Worm (Caenorhabditis elegans): Measurements from ENCODE around the gene npr-22.
A peak's percentile ranks its signal among the peaks of the same experiment; 100 is the strongest.

DNA sequence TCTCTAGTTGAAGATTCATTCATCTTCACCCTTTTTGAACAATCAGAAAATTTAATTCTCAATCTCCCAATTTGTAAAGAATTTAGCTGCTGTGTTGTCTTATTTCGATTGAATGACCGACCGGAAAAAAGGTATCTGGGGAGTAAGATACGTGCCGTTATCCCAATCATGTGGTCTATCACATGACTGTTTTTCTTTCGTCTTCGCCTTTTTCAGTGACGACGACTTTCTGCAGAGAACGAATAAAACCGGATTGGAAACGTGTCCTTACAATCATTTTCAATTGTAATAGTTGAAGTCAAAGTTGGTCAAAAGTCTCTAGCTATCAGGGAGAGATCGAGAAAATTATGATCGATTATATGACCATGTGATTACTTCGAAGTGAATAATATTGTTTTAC, 30.2 kb upstream of the npr-22 start:
- TF ChIP-seq egl-27 (tag; optimal IDR thresholded peaks at IDR 0.05) (peak; percentile 66), nhr-23 (tag; optimal IDR thresholded peaks at IDR 0.05) (no peak), nhr-12 (tag; optimal IDR thresholded peaks at IDR 0.05) (no peak), ama-1 (optimal IDR thresholded peaks at IDR 0.05) (peak; percentile 44), nhr-237 (tag; optimal IDR thresholded peaks at IDR 0.05) (no peak), ztf-4 (tag; optimal IDR thresholded peaks at IDR 0.05) (no peak)

Data from whole organism, L2 larva.